Worm (Caenorhabditis elegans) whole organism, L2 larva: ENCODE results near the gene ddl-1.

ENCODE experiments used
- lin-13 ChIP-seq: fragments of 150-350 bp; optimal IDR thresholded peaks from 2 replicates; lab custom pipeline; 2014; ENCODE audit warnings: missing biosample characterization, missing genetic modification reagents, missing genetic modification characterization
- snpc-4 ChIP-seq: fragments of 150-350 bp; optimal IDR thresholded peaks from 2 replicates; lab custom pipeline; 2014; ENCODE audit warnings: missing biosample characterization, missing genetic modification characterization
- unc-39 ChIP-seq: fragments of 150-350 bp; optimal IDR thresholded peaks from 2 replicates; lab custom pipeline; 2014; ENCODE audit warnings: missing biosample characterization, missing genetic modification characterization
- zag-1 ChIP-seq: fragments of 150-350 bp; optimal IDR thresholded peaks from 2 replicates; lab custom pipeline; 2014; ENCODE audit warnings: missing biosample characterization, missing genetic modification characterization

DNA sequence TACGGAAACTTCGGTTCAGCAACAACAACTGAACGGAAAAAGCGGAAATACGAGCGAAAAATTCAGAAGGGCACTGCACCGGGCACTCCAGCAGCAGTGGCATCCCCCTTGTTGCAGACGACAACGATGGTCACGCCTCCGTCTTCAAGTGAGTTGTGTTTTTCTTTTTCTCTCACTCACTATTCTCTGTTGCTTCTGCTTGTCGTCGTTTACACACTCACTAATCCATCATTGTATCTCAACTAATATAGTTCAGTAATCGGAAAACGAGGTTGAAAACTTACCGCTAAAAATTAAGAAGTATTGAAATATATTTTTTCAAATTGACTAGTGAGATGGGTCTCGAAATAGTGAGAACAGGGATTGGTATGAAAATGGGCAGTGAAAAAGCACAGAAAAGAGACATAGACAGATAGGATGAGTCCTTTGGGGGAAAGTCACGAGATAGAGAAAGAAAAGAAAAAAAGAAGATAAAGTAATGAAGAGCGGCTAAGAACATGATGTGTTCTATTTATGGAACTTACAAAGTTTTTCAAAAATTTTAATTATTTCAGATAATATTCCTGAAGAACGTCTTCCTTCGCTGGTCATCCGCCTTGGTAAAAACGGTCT lies 15.1 kb upstream of the ddl-1 start:
- TF ChIP-seq lin-13 (GFP tag; lab: Kevin White, UChicago): no peak
- no peak for TF ChIP-seq zag-1 (tag; lab: Kevin White, UChicago)
- no peak for TF ChIP-seq snpc-4 (tag; lab: Kevin White, UChicago)
- no peak for TF ChIP-seq unc-39 (tag; lab: Kevin White, UChicago)
